Worm (Caenorhabditis elegans): Measurements from ENCODE around the gene cal-4.

- no peak for TF ChIP-seq ceh-82 (tag; optimal IDR thresholded peaks at IDR 0.05)
- no peak for TF ChIP-seq sma-9 (GFP tag; optimal IDR thresholded peaks at IDR 0.05)
- no peak for TF ChIP-seq sma-9 (tag; optimal IDR thresholded peaks at IDR 0.05)
- TF ChIP-seq egl-27 (tag; optimal IDR thresholded peaks at IDR 0.05), result no peak
- no peak for TF ChIP-seq elt-1 (tag; optimal IDR thresholded peaks at IDR 0.05)
- TF ChIP-seq unc-62 (GFP tag; optimal IDR thresholded peaks at IDR 0.05), result no peak
- no peak for TF ChIP-seq nhr-6 (tag; optimal IDR thresholded peaks at IDR 0.05)
Measured at ce11 chrIV:10573471-10573870, 52.3 kb downstream of the cal-4 start.
